Worm (Caenorhabditis elegans) whole organism, L1 larva: ENCODE data around the gene F13D11.3.

Experiments
- C16A3.4 ChIP-seq: fragments of 150-350 bp; optimal IDR thresholded peaks from 2 replicates; lab custom pipeline; 2014; ENCODE audit warnings: missing biosample characterization, missing genetic modification characterization
- C34B4.2 ChIP-seq: sonication (generic microtip); optimal IDR thresholded peaks from 2 replicates; lab custom pipeline; 2017; ENCODE audit warnings: mild to moderate bottlenecking, missing genetic modification characterization, missing compliant biosample characterization
- F16B12.6 ChIP-seq: fragments of 150-350 bp; optimal IDR thresholded peaks from 2 replicates; lab custom pipeline; 2014; ENCODE audit warnings: missing biosample characterization, missing genetic modification characterization
- blmp-1 ChIP-seq: fragments of 150-350 bp; optimal IDR thresholded peaks from 2 replicates; lab custom pipeline; 2014; ENCODE audit warnings: missing biosample characterization, missing genetic modification characterization
- ceh-8 ChIP-seq: fragments of 200-800 bp; sonication (Bioruptor generic); optimal IDR thresholded peaks from 2 replicates; lab custom pipeline; 2018; ENCODE audit warnings: mild to moderate bottlenecking, missing genetic modification characterization, moderate library complexity, missing compliant biosample characterization
- ceh-82 ChIP-seq, 3 experiments: fragments of 150-350 bp in 1 of 3; sonication (generic microtip) in 2 of 3; optimal IDR thresholded peaks; 2 replicates each; lab custom pipeline; 2014 to 2017; ENCODE audit warnings: missing biosample characterization in 3 of 3, missing genetic modification characterization in 3 of 3
- dpl-1 ChIP-seq, 3 experiments: fragments of 150-350 bp in 2 of 3; sonication (generic microtip) in 1 of 3; optimal IDR thresholded peaks; 2 replicates each; lab custom pipeline; 2014 to 2017; ENCODE audit warnings: missing biosample characterization in 3 of 3, missing genetic modification characterization in 3 of 3, missing genetic modification reagents in 3 of 3
- dsc-1 ChIP-seq: sonication (generic microtip); optimal IDR thresholded peaks from 2 replicates; lab custom pipeline; 2016; ENCODE audit warnings: mild to moderate bottlenecking, missing genetic modification characterization, missing compliant biosample characterization
- efl-1 ChIP-seq, 4 experiments: fragments of 150-350 bp; optimal IDR thresholded peaks in 3 of 4; peaks in 1 of 4; 1 replicate in 1 of 4; 2 replicates in 3 of 4; lab custom pipeline; 2014; ENCODE audit warnings: missing biosample characterization in 2 of 4, missing genetic modification characterization in 2 of 4, missing genetic modification reagents in 2 of 4
- egl-13 ChIP-seq: sonication (generic microtip); optimal IDR thresholded peaks from 2 replicates; lab custom pipeline; 2016; ENCODE audit warnings: missing genotype, missing genetic modification reagents, missing genetic modification characterization, missing compliant biosample characterization
- elt-2 ChIP-seq: sonication (generic microtip); optimal IDR thresholded peaks from 2 replicates; lab custom pipeline; 2016; ENCODE audit warnings: missing genetic modification characterization, mild to moderate bottlenecking, inconsistent platforms, missing compliant biosample characterization, missing genetic modification reagents
- elt-3 ChIP-seq, 6 experiments: fragments of 150-350 bp in 1 of 6; sonication (generic microtip); optimal IDR thresholded peaks; 2 replicates each; lab custom pipeline; 2017 to 2018; ENCODE audit warnings: missing biosample characterization in 6 of 6, missing genetic modification characterization in 6 of 6, inconsistent platforms in 1 of 6
- fkh-10 ChIP-seq: sonication (generic microtip); optimal IDR thresholded peaks from 2 replicates; lab custom pipeline; 2017; ENCODE audit warnings: missing biosample characterization, missing genetic modification reagents, missing genetic modification characterization
- fkh-8 ChIP-seq: sonication (generic microtip); optimal IDR thresholded peaks from 2 replicates; lab custom pipeline; 2016; ENCODE audit warnings: mild to moderate bottlenecking, missing genetic modification characterization, missing compliant biosample characterization
- fos-1 ChIP-seq: fragments of 150-350 bp; optimal IDR thresholded peaks from 2 replicates; lab custom pipeline; 2014; ENCODE audit warnings: missing biosample characterization, missing genetic modification characterization
- hlh-17 ChIP-seq: fragments of 200-800 bp; sonication (Bioruptor generic); optimal IDR thresholded peaks from 2 replicates; lab custom pipeline; 2018; ENCODE audit warnings: missing genetic modification characterization, mild to moderate bottlenecking, missing compliant biosample characterization, moderate library complexity, borderline replicate concordance
- hlh-4 ChIP-seq: sonication (generic microtip); optimal IDR thresholded peaks from 2 replicates; lab custom pipeline; 2016; ENCODE audit warnings: mild to moderate bottlenecking, missing genetic modification characterization, missing compliant biosample characterization
- irx-1 ChIP-seq: sonication (generic microtip); optimal IDR thresholded peaks from 2 replicates; lab custom pipeline; 2016; ENCODE audit warnings: missing genetic modification characterization, missing compliant biosample characterization
- isw-1 ChIP-seq: fragments of 200-800 bp; sonication (Bioruptor generic); IDR thresholded peaks from 2 replicates; pipeline ENCODE4 v1.3.6; 2022; ENCODE audit warnings: missing genetic modification characterization, missing compliant biosample characterization
- jun-1 ChIP-seq: fragments of 150-350 bp; optimal IDR thresholded peaks from 2 replicates; lab custom pipeline; 2014; ENCODE audit warnings: missing biosample characterization, missing genetic modification reagents, missing genetic modification characterization
- lin-13 ChIP-seq: fragments of 150-350 bp; optimal IDR thresholded peaks from 2 replicates; lab custom pipeline; 2014; ENCODE audit warnings: missing biosample characterization, missing genetic modification reagents, missing genetic modification characterization
- lin-14 ChIP-seq: fragments of 200-800 bp; sonication (Bioruptor generic); optimal IDR thresholded peaks from 2 replicates; lab custom pipeline; 2018; ENCODE audit warnings: mild to moderate bottlenecking, missing genetic modification characterization, moderate library complexity, missing compliant biosample characterization
- lin-35 ChIP-seq, 2 experiments: fragments of 150-350 bp; optimal IDR thresholded peaks; 2 replicates each; lab custom pipeline; 2014; ENCODE audit warnings: missing biosample characterization in 2 of 2, missing genetic modification characterization in 2 of 2, missing genetic modification reagents in 2 of 2
- lin-39 ChIP-seq: fragments of 150-350 bp; optimal IDR thresholded peaks from 2 replicates; lab custom pipeline; 2014; ENCODE audit warnings: missing biosample characterization, missing genetic modification reagents, missing genetic modification characterization
- lir-3 ChIP-seq: sonication (generic microtip); optimal IDR thresholded peaks from 2 replicates; lab custom pipeline; 2016; ENCODE audit warnings: mild to moderate bottlenecking, missing genetic modification characterization, moderate library complexity, missing compliant biosample characterization; ENCODE audit not compliant: poor library complexity
- lsy-2 ChIP-seq, 2 experiments: fragments of 150-350 bp; optimal IDR thresholded peaks; 2 replicates each; lab custom pipeline; 2014; ENCODE audit warnings: missing biosample characterization in 2 of 2, missing genetic modification characterization in 2 of 2
- mdl-1 ChIP-seq, 2 experiments: fragments of 150-350 bp; optimal IDR thresholded peaks; 2 replicates each; lab custom pipeline; 2014 to 2017; ENCODE audit warnings: missing biosample characterization in 2 of 2, missing genetic modification characterization in 2 of 2, inconsistent platforms in 1 of 2
- mef-2 ChIP-seq: fragments of 150-350 bp; optimal IDR thresholded peaks from 2 replicates; lab custom pipeline; 2014; ENCODE audit warnings: missing biosample characterization, missing genetic modification characterization
- mep-1 ChIP-seq: fragments of 150-350 bp; optimal IDR thresholded peaks from 2 replicates; lab custom pipeline; 2014; ENCODE audit warnings: missing biosample characterization, missing genetic modification characterization
- nhr-11 ChIP-seq: fragments of 150-350 bp; optimal IDR thresholded peaks from 2 replicates; lab custom pipeline; 2014; ENCODE audit warnings: missing biosample characterization, missing genetic modification characterization
- nhr-19 ChIP-seq: fragments of 200-800 bp; sonication (Bioruptor generic); conservative IDR thresholded peaks from 2 replicates; pipeline ENCODE4 v1.3.6; 2022; ENCODE audit warnings: missing genetic modification characterization, missing compliant biosample characterization
- nhr-20 ChIP-seq: sonication (generic microtip); optimal IDR thresholded peaks from 2 replicates; lab custom pipeline; 2016; ENCODE audit warnings: mild to moderate bottlenecking, missing genetic modification characterization, missing compliant biosample characterization
- nhr-28 ChIP-seq: fragments of 150-350 bp; optimal IDR thresholded peaks from 2 replicates; lab custom pipeline; 2014; ENCODE audit warnings: missing biosample characterization, missing genetic modification characterization
- nhr-47 ChIP-seq: sonication (generic microtip); optimal IDR thresholded peaks from 2 replicates; lab custom pipeline; 2016; ENCODE audit warnings: mild to moderate bottlenecking, missing genetic modification characterization, moderate library complexity, missing compliant biosample characterization
- nhr-71 ChIP-seq: sonication (generic microtip); optimal IDR thresholded peaks from 2 replicates; lab custom pipeline; 2016; ENCODE audit warnings: mild to moderate bottlenecking, missing genetic modification characterization, moderate library complexity, missing compliant biosample characterization
- nhr-77 ChIP-seq: fragments of 150-350 bp; optimal IDR thresholded peaks from 2 replicates; lab custom pipeline; 2014; ENCODE audit warnings: missing biosample characterization, missing genetic modification characterization
- nhr-85 ChIP-seq: sonication (generic microtip); peaks from one replicate; lab custom pipeline; 2016; ENCODE audit warnings: missing genetic modification characterization, inconsistent platforms, missing compliant biosample characterization
- pqm-1 ChIP-seq: sonication (generic microtip); optimal IDR thresholded peaks from 3 replicates; lab custom pipeline; 2017; ENCODE audit warnings: missing biosample characterization, missing genetic modification characterization
- rnt-1 ChIP-seq: sonication (generic microtip); optimal IDR thresholded peaks from 2 replicates; lab custom pipeline; 2016; ENCODE audit warnings: mild to moderate bottlenecking, missing genetic modification characterization, moderate library complexity, missing compliant biosample characterization
- snpc-4 ChIP-seq: fragments of 150-350 bp; optimal IDR thresholded peaks from 2 replicates; lab custom pipeline; 2014; ENCODE audit warnings: missing biosample characterization, missing genetic modification characterization
- snu-23 ChIP-seq: sonication (generic microtip); optimal IDR thresholded peaks from 2 replicates; lab custom pipeline; 2016; ENCODE audit warnings: missing genetic modification characterization, missing compliant biosample characterization
- sup-37 ChIP-seq: fragments of 200-800 bp; sonication (Bioruptor generic); optimal IDR thresholded peaks from 2 replicates; lab custom pipeline; 2018; ENCODE audit warnings: mild to moderate bottlenecking, missing genetic modification characterization, missing compliant biosample characterization
- swsn-7 ChIP-seq: sonication (generic microtip); optimal IDR thresholded peaks from 2 replicates; lab custom pipeline; 2016; ENCODE audit warnings: missing genetic modification characterization, missing compliant biosample characterization
- tbx-2 ChIP-seq: sonication (generic microtip); optimal IDR thresholded peaks from 2 replicates; lab custom pipeline; 2016; ENCODE audit warnings: missing genetic modification characterization, missing compliant biosample characterization
- unc-130 ChIP-seq: fragments of 150-350 bp; optimal IDR thresholded peaks from 2 replicates; lab custom pipeline; 2017; ENCODE audit warnings: missing biosample characterization, missing genetic modification characterization, inconsistent platforms
- unc-62 ChIP-seq: fragments of 150-350 bp; optimal IDR thresholded peaks from 2 replicates; lab custom pipeline; 2014; ENCODE audit warnings: missing biosample characterization, missing genetic modification reagents, missing genetic modification characterization
- unc-86 ChIP-seq: sonication (generic microtip); optimal IDR thresholded peaks from 2 replicates; lab custom pipeline; 2016; ENCODE audit warnings: missing genetic modification characterization, missing compliant biosample characterization
- unc-98 ChIP-seq: fragments of 200-800 bp; sonication (Bioruptor generic); IDR thresholded peaks from 2 replicates; pipeline ENCODE4 v1.3.6; 2022; ENCODE audit warnings: missing genetic modification characterization, missing compliant biosample characterization
- xbp-1 ChIP-seq: sonication (generic microtip); optimal IDR thresholded peaks from 2 replicates; lab custom pipeline; 2016; ENCODE audit warnings: missing genetic modification characterization, missing compliant biosample characterization
- zag-1 ChIP-seq: fragments of 150-350 bp; optimal IDR thresholded peaks from 2 replicates; lab custom pipeline; 2014; ENCODE audit warnings: missing biosample characterization, missing genetic modification characterization
- ztf-11 ChIP-seq, 2 experiments: sonication (generic microtip); optimal IDR thresholded peaks; 2 replicates each; lab custom pipeline; 2016 to 2017; ENCODE audit warnings: missing genetic modification characterization in 2 of 2, missing biosample characterization in 1 of 2, missing compliant biosample characterization in 1 of 2
- ztf-4 ChIP-seq: fragments of 150-350 bp; optimal IDR thresholded peaks from 2 replicates; lab custom pipeline; 2014; ENCODE audit warnings: missing biosample characterization, missing genetic modification characterization

Gene F13D11.3

ce11 chrX:5775804-5776252, 29.9 kb downstream of the F13D11.3 start:
- TF ChIP-seq dsc-1 (tag; lab: Kevin White, UChicago) (peak; percentile 75), ceh-82 (tag; optimal IDR thresholded peaks at IDR 0.05; lab: Kevin White, UChicago) (peak in 2 of 3 experiments; percentile 8 to 86), jun-1 (tag; lab: Kevin White, UChicago) (peak; percentile 45), xbp-1 (peak; percentile 79), blmp-1 (tag; lab: Kevin White, UChicago) (peak; percentile 81), hlh-17 (GFP tag; lab: Kevin White, UChicago) (no peak), lsy-2 (tag; optimal IDR thresholded peaks at IDR 0.05; lab: Kevin White, UChicago) (peak; percentile 57 to 84), zag-1 (no peak), mdl-1 (tag; optimal IDR thresholded peaks at IDR 0.05; lab: Kevin White, UChicago) (peak in 1 of 2 experiments; percentile 53), irx-1 (tag; lab: Kevin White, UChicago) (peak; percentile 25), nhr-85 (tag; lab: Kevin White, UChicago) (peak; percentile 78), dpl-1 (GFP tag; optimal IDR thresholded peaks at IDR 0.05; lab: Kevin White, UChicago) (peak; percentile 32 to 70 (median 58)), elt-2 (tag; lab: Kevin White, UChicago) (peak; percentile 30), elt-3 (tag; optimal IDR thresholded peaks at IDR 0.05; lab: Kevin White, UChicago) (peak in 1 of 6 experiments; percentile 25), isw-1 (0 out of 2 replicates have a peak, but pooled peaks have one; percentile 23), mef-2 (tag; lab: Kevin White, UChicago) (peak; percentile 28), lir-3 (tag; lab: Kevin White, UChicago) (no peak), nhr-77 (tag; lab: Kevin White, UChicago) (peak; percentile 43), ztf-11 (tag; optimal IDR thresholded peaks at IDR 0.05; lab: Kevin White, UChicago) (peak in 1 of 2 experiments; percentile 9), swsn-7 (peak; percentile 59), nhr-11 (no peak), sup-37 (GFP tag; lab: Kevin White, UChicago) (no peak), nhr-19 (GFP tag; lab: Robert Waterston, UW) (0 out of 2 replicates have a peak, but pooled peaks have one; percentile 27), nhr-47 (tag; lab: Kevin White, UChicago) (peak; percentile 72), fkh-8 (peak; percentile 85), nhr-20 (tag; lab: Kevin White, UChicago) (peak; percentile 65), unc-86 (tag; lab: Kevin White, UChicago) (peak; percentile 49), F16B12.6 (tag; lab: Kevin White, UChicago) (no peak), efl-1 (optimal IDR thresholded peaks at IDR 0.05; lab: Kevin White, UChicago) (peak; percentile 51 to 56), efl-1 (GFP tag; optimal IDR thresholded peaks at IDR 0.05 in 1 of 2; lab: Kevin White, UChicago) (peak; percentile 45 to 93), unc-130 (tag; lab: Kevin White, UChicago) (no peak), lin-13 (GFP tag; lab: Kevin White, UChicago) (peak; percentile 62), ceh-8 (peak; percentile 39), egl-13 (peak; percentile 15), tbx-2 (tag; lab: Kevin White, UChicago) (peak; percentile 63), hlh-4 (no peak), nhr-71 (tag; lab: Kevin White, UChicago) (peak; percentile 78), mep-1 (tag; lab: Kevin White, UChicago) (peak; percentile 74), pqm-1 (tag; lab: Kevin White, UChicago) (no peak), rnt-1 (tag; lab: Kevin White, UChicago) (peak; percentile 74), C16A3.4 (tag; lab: Kevin White, UChicago) (peak; percentile 60), snpc-4 (tag; lab: Kevin White, UChicago) (peak; percentile 5), C34B4.2 (tag; lab: Kevin White, UChicago) (no peak), fos-1 (tag; lab: Kevin White, UChicago) (peak; percentile 39), lin-14 (GFP tag; lab: Kevin White, UChicago) (peak; percentile 92), ztf-4 (tag; lab: Kevin White, UChicago) (peak; percentile 4), unc-98 (GFP tag; lab: Robert Waterston, UW) (no peak), nhr-28 (tag; lab: Kevin White, UChicago) (no peak), snu-23 (GFP tag; lab: Kevin White, UChicago) (peak; percentile 74), unc-62 (GFP tag; lab: Kevin White, UChicago) (no peak), fkh-10 (GFP tag; lab: Kevin White, UChicago) (peak; percentile 72), lin-35 (GFP tag; optimal IDR thresholded peaks at IDR 0.05; lab: Kevin White, UChicago) (peak; percentile 38 to 73), lin-39 (peak; percentile 48)
